Fruit fly (Drosophila melanogaster): ENCODE results near the gene Keap1.

DNA sequence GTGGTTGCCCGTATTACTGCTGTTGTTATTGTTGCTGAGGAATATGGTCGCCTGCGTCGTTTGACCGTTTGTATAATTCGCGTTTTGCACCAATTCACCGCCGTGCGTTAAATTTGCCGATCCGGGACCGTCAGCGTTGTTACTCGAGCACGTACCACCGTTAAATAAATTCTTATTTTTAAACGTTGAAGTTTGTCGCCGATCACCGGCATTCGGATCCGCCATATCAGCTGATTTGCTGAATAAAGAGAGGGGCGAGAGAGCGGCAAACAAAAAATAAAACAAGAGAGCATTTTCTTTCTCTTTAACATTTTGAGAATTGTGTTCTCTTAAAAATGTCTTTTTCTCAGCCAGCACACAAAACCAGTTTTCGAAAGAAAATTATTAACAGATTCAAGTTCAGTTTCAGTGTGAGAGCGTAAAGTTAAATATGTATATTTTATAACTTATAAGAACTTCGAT lies 39.2 kb upstream of the Keap1 start:
- no peak for TF ChIP-seq Lpt (GFP tag; optimal IDR thresholded peaks at IDR 0.05)
- no peak for TF ChIP-seq row (GFP tag; IDR thresholded peaks at IDR 0.05)
- no peak for TF ChIP-seq CG1602 (GFP tag; optimal IDR thresholded peaks at IDR 0.05)
- TF ChIP-seq Xrp1 (GFP tag; IDR thresholded peaks at IDR 0.05): no peak
- no peak for TF ChIP-seq CG15696 (tag; optimal IDR thresholded peaks at IDR 0.05)
- no peak for TF ChIP-seq CG3838 (GFP tag; optimal IDR thresholded peaks at IDR 0.05)
- no peak for TF ChIP-seq NfI (GFP tag; optimal IDR thresholded peaks at IDR 0.05)

Measured in whole organism, embryonic.